Fruit fly (Drosophila melanogaster) whole organism, embryonic: ENCODE results near the gene DENR.

Source experiments
- Atf-2 ChIP-seq: fragments of 200-800 bp; sonication (Bioruptor generic); optimal IDR thresholded peaks from 2 replicates; lab custom pipeline; 2016; ENCODE audit warnings: missing biosample characterization, missing genetic modification characterization
- Bdp1 ChIP-seq: fragments of 200-800 bp; sonication (Bioruptor generic); optimal IDR thresholded peaks from 3 replicates; lab custom pipeline; 2016; ENCODE audit warnings: missing biosample characterization, missing genetic modification characterization
- CG1024 ChIP-seq: fragments of 200-800 bp; sonication (Bioruptor generic); IDR thresholded peaks from 2 replicates; pipeline ENCODE4 v1.3.6; 2022; ENCODE audit warnings: missing biosample characterization, missing genetic modification characterization
- CG11398 ChIP-seq: fragments of 200-800 bp; sonication (Bioruptor generic); optimal IDR thresholded peaks from 2 replicates; lab custom pipeline; 2016; ENCODE audit warnings: missing biosample characterization, missing genetic modification characterization
- CG11696 ChIP-seq: fragments of 200-800 bp; sonication (Bioruptor generic); IDR thresholded peaks from 2 replicates; pipeline ENCODE4 v1.3.6; 2022; ENCODE audit warnings: missing biosample characterization, missing genetic modification characterization
- CG12155 ChIP-seq: fragments of 200-800 bp; sonication (Bioruptor generic); optimal IDR thresholded peaks from 3 replicates; lab custom pipeline; 2016; ENCODE audit warnings: missing biosample characterization, missing genetic modification characterization
- CG12219 ChIP-seq: fragments of 200-800 bp; sonication (Bioruptor generic); optimal IDR thresholded peaks from 3 replicates; lab custom pipeline; 2018; ENCODE audit warnings: missing biosample characterization, mild to moderate bottlenecking, missing genetic modification characterization
- CG14667 ChIP-seq: fragments of 200-800 bp; sonication (Bioruptor generic); IDR thresholded peaks from 2 replicates; pipeline ENCODE4 v1.3.6; 2022; ENCODE audit warnings: missing biosample characterization, missing genetic modification characterization
- CG17568 ChIP-seq: fragments of 200-800 bp; sonication (Bioruptor generic); optimal IDR thresholded peaks from 2 replicates; lab custom pipeline; 2018; ENCODE audit warnings: missing biosample characterization, mild to moderate bottlenecking, missing genetic modification characterization, moderate library complexity
- CG17912 ChIP-seq: fragments of 200-800 bp; sonication (Bioruptor generic); optimal IDR thresholded peaks from 2 replicates; lab custom pipeline; 2018; ENCODE audit warnings: missing biosample characterization, mild to moderate bottlenecking, missing genetic modification characterization
- CG3065 ChIP-seq: fragments of 200-800 bp; sonication (Bioruptor generic); optimal IDR thresholded peaks from 2 replicates; lab custom pipeline; 2016; ENCODE audit warnings: missing biosample characterization, missing genetic modification characterization
- CG32767 ChIP-seq: fragments of 200-800 bp; sonication (Bioruptor generic); IDR thresholded peaks from 2 replicates; pipeline ENCODE4 v1.3.6; 2022; ENCODE audit warnings: missing biosample characterization, missing genetic modification characterization
- CG33213 ChIP-seq: fragments of 200-800 bp; sonication (Bioruptor generic); optimal IDR thresholded peaks from 3 replicates; lab custom pipeline; 2016; ENCODE audit warnings: missing biosample characterization, missing genetic modification characterization
- CG34422 ChIP-seq: fragments of 200-800 bp; sonication (Bioruptor generic); IDR thresholded peaks from 3 replicates; pipeline ENCODE4 v1.3.6; 2022; ENCODE audit warnings: missing biosample characterization, missing genetic modification characterization
- CG3995 ChIP-seq: fragments of 200-800 bp; sonication (Bioruptor generic); optimal IDR thresholded peaks from 3 replicates; lab custom pipeline; 2016; ENCODE audit warnings: missing biosample characterization, missing genetic modification characterization
- CG4328 ChIP-seq: fragments of 200-800 bp; sonication (Bioruptor generic); optimal IDR thresholded peaks from 3 replicates; lab custom pipeline; 2017; ENCODE audit warnings: missing biosample characterization, missing genetic modification reagents, missing genetic modification characterization
- CG4360 ChIP-seq: fragments of 200-800 bp; sonication (Bioruptor generic); IDR thresholded peaks from 2 replicates; pipeline ENCODE4 v1.3.6; 2022; ENCODE audit warnings: missing biosample characterization, missing genetic modification characterization
- CG6654 ChIP-seq: fragments of 200-800 bp; sonication (Bioruptor generic); optimal IDR thresholded peaks from 2 replicates; lab custom pipeline; 2017; ENCODE audit warnings: missing biosample characterization, mild to moderate bottlenecking, missing genetic modification characterization
- CG7987 ChIP-seq: fragments of 200-800 bp; sonication (Bioruptor generic); optimal IDR thresholded peaks from 2 replicates; lab custom pipeline; 2018; ENCODE audit warnings: missing biosample characterization, mild to moderate bottlenecking, missing genetic modification characterization, moderate library complexity
- CG8359 ChIP-seq: fragments of 200-800 bp; sonication (Bioruptor generic); optimal IDR thresholded peaks from 2 replicates; lab custom pipeline; 2017; ENCODE audit warnings: missing biosample characterization, mild to moderate bottlenecking, missing genetic modification characterization, borderline replicate concordance
- CG8765 ChIP-seq: fragments of 200-800 bp; sonication (Bioruptor generic); IDR thresholded peaks from 2 replicates; pipeline ENCODE4 v1.3.6; 2022; ENCODE audit warnings: missing biosample characterization, missing genetic modification characterization
- CG8944 ChIP-seq: fragments of 200-800 bp; sonication (Bioruptor generic); optimal IDR thresholded peaks from 3 replicates; lab custom pipeline; 2016; ENCODE audit warnings: missing biosample characterization, missing genetic modification characterization
- Chrac-16 ChIP-seq: fragments of 200-800 bp; sonication (Bioruptor generic); optimal IDR thresholded peaks from 3 replicates; lab custom pipeline; 2016; ENCODE audit warnings: missing biosample characterization, missing genetic modification characterization
- GATAe ChIP-seq: fragments of 200-800 bp; sonication (Bioruptor generic); conservative IDR thresholded peaks from 2 replicates; pipeline ENCODE4 v1.3.6; 2022; ENCODE audit warnings: missing biosample characterization, missing genetic modification characterization
- HLH54F ChIP-seq: fragments of 200-800 bp; sonication (Bioruptor generic); optimal IDR thresholded peaks from 3 replicates; lab custom pipeline; 2016; ENCODE audit warnings: missing biosample characterization, missing genetic modification characterization
- NfI ChIP-seq: fragments of 200-800 bp; sonication (Bioruptor generic); optimal IDR thresholded peaks from 3 replicates; lab custom pipeline; 2018; ENCODE audit warnings: missing biosample characterization, mild to moderate bottlenecking, missing genetic modification characterization, moderate library complexity
- Optix ChIP-seq: fragments of 200-800 bp; sonication (Bioruptor generic); IDR thresholded peaks from 3 replicates; pipeline ENCODE4 v1.3.6; 2022; ENCODE audit warnings: missing biosample characterization, missing genetic modification characterization
- Sox100B ChIP-seq: fragments of 200-800 bp; sonication (Bioruptor generic); optimal IDR thresholded peaks from 3 replicates; lab custom pipeline; 2018; ENCODE audit warnings: missing biosample characterization, mild to moderate bottlenecking, missing genetic modification characterization
- Ssrp ChIP-seq: fragments of 200-800 bp; sonication (Bioruptor generic); optimal IDR thresholded peaks from 2 replicates; lab custom pipeline; 2018; ENCODE audit warnings: missing biosample characterization, mild to moderate bottlenecking, missing genetic modification characterization, moderate library complexity
- amos ChIP-seq: fragments of 200-800 bp; sonication (Bioruptor generic); IDR thresholded peaks from 2 replicates; pipeline ENCODE4 v1.3.6; 2022; ENCODE audit warnings: missing biosample characterization, missing genetic modification characterization; ENCODE audit not compliant: partially characterized antibody
- ara ChIP-seq: fragments of 200-800 bp; sonication (Bioruptor generic); IDR thresholded peaks from 2 replicates; pipeline ENCODE4 v1.3.6; 2022; ENCODE audit warnings: missing biosample characterization, missing genetic modification characterization
- bcd ChIP-seq: fragments of 200-800 bp; sonication (Bioruptor generic); optimal IDR thresholded peaks from 2 replicates; lab custom pipeline; 2017; ENCODE audit warnings: missing biosample characterization, mild to moderate bottlenecking, missing genetic modification characterization
- cad ChIP-seq: fragments of >200 bp; optimal IDR thresholded peaks from 2 replicates; lab custom pipeline; 2017; ENCODE audit warnings: missing biosample characterization, missing genetic modification characterization
- cg ChIP-seq: fragments of 200-800 bp; sonication (Bioruptor generic); optimal IDR thresholded peaks from 3 replicates; lab custom pipeline; 2019; ENCODE audit warnings: missing biosample characterization, mild to moderate bottlenecking, missing genetic modification characterization, moderate library complexity
- chn ChIP-seq: fragments of 200-800 bp; sonication (Bioruptor generic); optimal IDR thresholded peaks from 2 replicates; lab custom pipeline; 2016; ENCODE audit warnings: missing biosample characterization, missing genetic modification characterization
- crp ChIP-seq, 2 experiments: fragments of 200-800 bp; sonication (Bioruptor generic); optimal IDR thresholded peaks; 2 replicates in 1 of 2; 3 replicates in 1 of 2; lab custom pipeline; 2017; ENCODE audit warnings: missing biosample characterization in 2 of 2, missing genetic modification characterization in 2 of 2, mild to moderate bottlenecking in 1 of 2, moderate library complexity in 1 of 2
- dm ChIP-seq: fragments of 200-800 bp; sonication (Bioruptor generic); optimal IDR thresholded peaks from 3 replicates; lab custom pipeline; 2016; ENCODE audit warnings: missing biosample characterization, missing genetic modification characterization
- eyg ChIP-seq: fragments of 200-800 bp; sonication (Bioruptor generic); optimal IDR thresholded peaks from 3 replicates; lab custom pipeline; 2016; ENCODE audit warnings: missing biosample characterization, missing genetic modification characterization
- ftz-f1 ChIP-seq: fragments of 200-800 bp; sonication (Bioruptor generic); optimal IDR thresholded peaks from 2 replicates; lab custom pipeline; 2016; ENCODE audit warnings: missing biosample characterization, missing genetic modification characterization
- ind ChIP-seq: fragments of 200-800 bp; sonication (Bioruptor generic); optimal IDR thresholded peaks from 3 replicates; lab custom pipeline; 2016; ENCODE audit warnings: missing biosample characterization, missing genetic modification characterization
- mirr ChIP-seq: fragments of 200-800 bp; sonication (Bioruptor generic); optimal IDR thresholded peaks from 3 replicates; lab custom pipeline; 2018; ENCODE audit warnings: missing biosample characterization, mild to moderate bottlenecking, missing genetic modification characterization
- nom ChIP-seq: fragments of 200-800 bp; sonication (Bioruptor generic); optimal IDR thresholded peaks from 2 replicates; lab custom pipeline; 2017; ENCODE audit warnings: missing biosample characterization, missing genetic modification characterization, mild to moderate bottlenecking, moderate library complexity, missing genetic modification reagents
- phol ChIP-seq: fragments of 200-800 bp; sonication (Bioruptor generic); optimal IDR thresholded peaks from 3 replicates; lab custom pipeline; 2018; ENCODE audit warnings: missing biosample characterization, mild to moderate bottlenecking, missing genetic modification characterization, moderate library complexity
- pum ChIP-seq: fragments of 200-800 bp; sonication (Bioruptor generic); optimal IDR thresholded peaks from 2 replicates; lab custom pipeline; 2016; ENCODE audit warnings: missing biosample characterization, missing genetic modification characterization
- repo ChIP-seq: fragments of 200-800 bp; sonication (Bioruptor generic); optimal IDR thresholded peaks from 2 replicates; lab custom pipeline; 2016; ENCODE audit warnings: missing biosample characterization, missing genetic modification characterization
- rib ChIP-seq: fragments of 200-800 bp; sonication (Bioruptor generic); IDR thresholded peaks from 2 replicates; pipeline ENCODE4 v1.3.6; 2022; ENCODE audit warnings: missing biosample characterization, missing genetic modification characterization
- ro ChIP-seq: fragments of 200-800 bp; sonication (Bioruptor generic); IDR thresholded peaks from 2 replicates; pipeline ENCODE4 v1.3.6; 2022; ENCODE audit warnings: missing biosample characterization, missing genetic modification characterization
- sisA ChIP-seq: fragments of 200-800 bp; sonication (Bioruptor generic); IDR thresholded peaks from 2 replicates; pipeline ENCODE4 v1.3.6; 2022; ENCODE audit warnings: missing biosample characterization, missing genetic modification characterization
- so ChIP-seq: fragments of 200-800 bp; sonication (Bioruptor generic); IDR thresholded peaks from 3 replicates; pipeline ENCODE4 v1.3.6; 2022; ENCODE audit warnings: missing biosample characterization, missing genetic modification characterization
- tgo ChIP-seq: fragments of 200-800 bp; sonication (Bioruptor generic); IDR thresholded peaks from 3 replicates; pipeline ENCODE4 v1.3.6; 2022; ENCODE audit warnings: missing biosample characterization, missing genetic modification characterization
- tup ChIP-seq: fragments of 200-800 bp; sonication (Bioruptor generic); optimal IDR thresholded peaks from 2 replicates; lab custom pipeline; 2016; ENCODE audit warnings: missing biosample characterization, mild to moderate bottlenecking, missing genetic modification characterization, moderate library complexity
- tx ChIP-seq: fragments of 200-800 bp; sonication (Bioruptor generic); optimal IDR thresholded peaks from 2 replicates; lab custom pipeline; 2016; ENCODE audit warnings: missing biosample characterization, missing genetic modification characterization
- vfl ChIP-seq: fragments of 200-800 bp; sonication (Bioruptor generic); optimal IDR thresholded peaks from 2 replicates; lab custom pipeline; 2016; ENCODE audit warnings: missing biosample characterization, missing genetic modification characterization

The DENR gene

dm6 chrX:16839905-16840304, 46.5 kb downstream of the DENR start (continued):
- TF ChIP-seq cad (GFP tag; lab: Kevin White, UChicago): no peak
- TF ChIP-seq CG3995: no peak
- TF ChIP-seq GATAe (GFP tag; lab: Robert Waterston, UW): no peak
- TF ChIP-seq NfI: peak; percentile 6
- TF ChIP-seq CG14667 (GFP tag; lab: Robert Waterston, UW): no peak
- no peak for TF ChIP-seq Bdp1
- no peak for TF ChIP-seq Optix
- TF ChIP-seq CG11696 (GFP tag; lab: Robert Waterston, UW): no peak
- no peak for TF ChIP-seq Sox100B (GFP tag; lab: Kevin White, UChicago)
- no peak for TF ChIP-seq CG4328
- no peak for TF ChIP-seq HLH54F (GFP tag; lab: Kevin White, UChicago)
- TF ChIP-seq CG12219 (GFP tag; lab: Kevin White, UChicago): no peak
- no peak for TF ChIP-seq repo
- TF ChIP-seq sisA (GFP tag; lab: Robert Waterston, UW): 0 out of 2 replicates have a peak, but pooled peaks have one; percentile 9
- TF ChIP-seq crp (GFP tag; optimal IDR thresholded peaks at IDR 0.05; lab: Kevin White, UChicago): no peak
- TF ChIP-seq pum (GFP tag; lab: Kevin White, UChicago): peak; percentile 3
- peak; percentile 15; the same call in 1 of the 2 replicates for TF ChIP-seq CG1024 (GFP tag; lab: Robert Waterston, UW)
- TF ChIP-seq CG4360 (GFP tag; lab: Robert Waterston, UW): no peak
- no peak for TF ChIP-seq chn
- TF ChIP-seq CG17568: no peak
- no peak for TF ChIP-seq Chrac-16 (GFP tag; lab: Kevin White, UChicago)
- TF ChIP-seq CG7987 (GFP tag; lab: Kevin White, UChicago): no peak
- TF ChIP-seq CG12155 (GFP tag; lab: Kevin White, UChicago): no peak
- no peak for TF ChIP-seq CG8765 (GFP tag; lab: Robert Waterston, UW)
- TF ChIP-seq Atf-2 (GFP tag; lab: Kevin White, UChicago): no peak
- TF ChIP-seq CG32767: no peak
- peak; percentile 20 for TF ChIP-seq ind (GFP tag; lab: Kevin White, UChicago)
- TF ChIP-seq bcd (GFP tag; lab: Kevin White, UChicago): peak; percentile 2
- TF ChIP-seq mirr: no peak
- TF ChIP-seq so: no peak
- peak; percentile 9 for TF ChIP-seq phol (tag; lab: Kevin White, UChicago)
- TF ChIP-seq nom: no peak
- no peak for TF ChIP-seq tgo
- no peak for TF ChIP-seq tx
- TF ChIP-seq CG8359: no peak
- TF ChIP-seq eyg (GFP tag; lab: Kevin White, UChicago): no peak
- no peak for TF ChIP-seq Ssrp
- no peak for TF ChIP-seq CG33213 (GFP tag; lab: Kevin White, UChicago)
- no peak for TF ChIP-seq CG17912
- no peak for TF ChIP-seq vfl (GFP tag; lab: Kevin White, UChicago)
- no peak for TF ChIP-seq dm
- TF ChIP-seq ftz-f1 (GFP tag; lab: Kevin White, UChicago): no peak
- no peak for TF ChIP-seq CG11398 (GFP tag; lab: Kevin White, UChicago)
- peak; percentile 38; the same call in 1 of the 2 replicates for TF ChIP-seq amos (GFP tag; lab: Robert Waterston, UW)
- TF ChIP-seq rib (GFP tag; lab: Robert Waterston, UW): no peak
- peak; percentile 52; the same call in 1 of the 3 replicates for TF ChIP-seq CG34422 (GFP tag; lab: Robert Waterston, UW)
- TF ChIP-seq ro (GFP tag; lab: Robert Waterston, UW): no peak
- TF ChIP-seq ara (GFP tag; lab: Robert Waterston, UW): no peak
- TF ChIP-seq CG6654 (GFP tag; lab: Kevin White, UChicago): no peak
- no peak for TF ChIP-seq tup (GFP tag; lab: Kevin White, UChicago)
- TF ChIP-seq CG3065 (GFP tag; lab: Kevin White, UChicago): no peak
- TF ChIP-seq cg (GFP tag; lab: Kevin White, UChicago): no peak
- peak; percentile 18 for TF ChIP-seq CG8944 (GFP tag; lab: Kevin White, UChicago)
